Worm (Caenorhabditis elegans) whole organism, L2 larva: ENCODE data around the gene T25C12.3.

ENCODE experiments used
- ZK546.5 ChIP-seq: sonication (generic microtip); optimal IDR thresholded peaks from 2 replicates; lab custom pipeline; 2017; ENCODE audit warnings: missing biosample characterization, missing genetic modification characterization
- ama-1 ChIP-seq: fragments of 150-350 bp; optimal IDR thresholded peaks from 2 replicates; lab custom pipeline; 2018; ENCODE audit warnings: inconsistent platforms
- ceh-82 ChIP-seq: fragments of 150-350 bp; optimal IDR thresholded peaks from 2 replicates; lab custom pipeline; 2014; ENCODE audit warnings: missing biosample characterization, missing genetic modification characterization
- mdl-1 ChIP-seq, 2 experiments: fragments of 150-350 bp in 1 of 2; sonication (generic microtip) in 1 of 2; optimal IDR thresholded peaks; 2 replicates each; lab custom pipeline; 2017; ENCODE audit warnings: missing biosample characterization in 2 of 2, missing genetic modification characterization in 2 of 2
- nhr-10 ChIP-seq: sonication (generic microtip); optimal IDR thresholded peaks from 2 replicates; lab custom pipeline; 2017; ENCODE audit warnings: missing biosample characterization, missing genetic modification characterization
- nhr-237 ChIP-seq: fragments of 150-350 bp; optimal IDR thresholded peaks from 2 replicates; lab custom pipeline; 2014; ENCODE audit warnings: missing biosample characterization, missing genetic modification characterization
- nhr-25 ChIP-seq: fragments of 150-350 bp; sonication (generic microtip); optimal IDR thresholded peaks from 3 replicates; lab custom pipeline; 2014; ENCODE audit warnings: missing biosample characterization, missing genetic modification characterization
- skn-1 ChIP-seq: sonication (generic microtip); optimal IDR thresholded peaks from 2 replicates; lab custom pipeline; 2017; ENCODE audit warnings: missing biosample characterization, missing genetic modification characterization
- unc-39 ChIP-seq: fragments of 150-350 bp; optimal IDR thresholded peaks from 2 replicates; lab custom pipeline; 2014; ENCODE audit warnings: missing biosample characterization, missing genetic modification characterization
- ztf-11 ChIP-seq: sonication (generic microtip); optimal IDR thresholded peaks from 2 replicates; lab custom pipeline; 2017; ENCODE audit warnings: missing biosample characterization, missing genetic modification characterization

DNA sequence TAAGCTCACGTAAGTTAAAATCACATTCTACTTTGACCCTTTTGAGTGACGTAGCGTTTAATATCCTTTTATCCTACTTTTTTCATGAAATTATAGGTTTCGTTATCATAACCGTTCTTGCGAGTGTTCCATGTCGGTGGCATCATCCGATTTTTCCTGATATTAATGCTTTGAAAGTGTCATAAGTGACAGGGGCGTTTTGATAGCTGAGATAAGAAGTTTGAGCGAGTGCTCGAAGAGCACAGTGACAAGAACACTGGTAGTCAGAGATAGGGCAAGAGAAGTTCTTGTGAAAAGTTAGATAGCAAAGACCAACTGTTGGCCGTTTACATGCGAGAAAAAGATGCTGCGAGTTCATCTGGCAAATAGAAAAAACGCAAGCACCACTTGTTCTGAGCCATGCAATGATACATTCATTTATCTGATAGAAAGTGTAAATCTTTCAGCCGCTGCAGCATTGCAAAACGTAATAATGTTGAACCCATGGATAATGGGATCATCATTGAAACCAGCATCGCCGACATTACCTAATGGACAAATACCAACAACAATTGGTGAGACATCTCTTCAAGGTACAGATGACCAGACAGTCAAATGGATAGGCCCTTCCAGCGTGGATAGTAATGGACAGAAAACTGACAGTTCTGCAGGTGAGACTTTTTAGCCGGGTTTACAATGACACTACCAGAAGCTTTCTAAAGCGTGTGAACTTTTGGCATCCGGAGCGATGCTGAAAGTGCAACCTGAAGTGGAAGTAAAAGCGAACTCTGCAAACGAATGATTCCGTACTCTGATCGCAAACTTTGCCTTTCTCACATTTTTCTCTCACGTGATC, 18.6 kb downstream of the T25C12.3 start:
- peak; percentile 44 for TF ChIP-seq ama-1
- no peak for TF ChIP-seq nhr-237 (tag; lab: Kevin White, UChicago)
- no peak for TF ChIP-seq skn-1
- no peak for TF ChIP-seq unc-39 (tag; lab: Kevin White, UChicago)
- no peak for TF ChIP-seq mdl-1 (tag; optimal IDR thresholded peaks at IDR 0.05; lab: Kevin White, UChicago)
- no peak for TF ChIP-seq ztf-11 (tag; lab: Kevin White, UChicago)
- TF ChIP-seq nhr-25 (tag; lab: Kevin White, UChicago): no peak
- TF ChIP-seq ZK546.5 (tag; lab: Kevin White, UChicago): no peak
- TF ChIP-seq nhr-10 (tag; lab: Kevin White, UChicago): no peak
- TF ChIP-seq ceh-82 (tag; lab: Kevin White, UChicago): no peak
